Worm (Caenorhabditis elegans) whole organism, L4 larva: ENCODE measurements around the gene ssp-33.

ENCODE experiments used
- D1046.2 ChIP-seq: fragments of 200-800 bp; sonication (Bioruptor generic); IDR thresholded peaks from 2 replicates; pipeline ENCODE4 v1.3.6; 2022; ENCODE audit warnings: missing genetic modification characterization, missing compliant biosample characterization
- F10B5.3 ChIP-seq: sonication (generic microtip); optimal IDR thresholded peaks from 2 replicates; lab custom pipeline; 2016; ENCODE audit warnings: mild to moderate bottlenecking, missing genetic modification characterization, missing compliant biosample characterization
- F37D6.2 ChIP-seq: sonication (generic microtip); optimal IDR thresholded peaks from 2 replicates; lab custom pipeline; 2016; ENCODE audit warnings: mild to moderate bottlenecking, missing genetic modification characterization, missing compliant biosample characterization
- F49E8.2 ChIP-seq: sonication (generic microtip); optimal IDR thresholded peaks from 2 replicates; lab custom pipeline; 2016; ENCODE audit warnings: missing compliant biosample characterization, mild to moderate bottlenecking, missing genetic modification characterization, borderline replicate concordance
- R02D3.7 ChIP-seq: fragments of 150-350 bp; sonication (generic microtip); optimal IDR thresholded peaks from 3 replicates; lab custom pipeline; 2014; ENCODE audit warnings: missing biosample characterization, missing genetic modification characterization
- T20F7.1 ChIP-seq: fragments of 200-800 bp; sonication (Bioruptor generic); optimal IDR thresholded peaks from 2 replicates; lab custom pipeline; 2018; ENCODE audit warnings: mild to moderate bottlenecking, missing genetic modification characterization, missing compliant biosample characterization
- Y105C5A.15 ChIP-seq: fragments of 200-800 bp; sonication (Bioruptor generic); IDR thresholded peaks from 2 replicates; pipeline ENCODE4 v1.3.6; 2022; ENCODE audit warnings: missing genetic modification characterization, missing compliant biosample characterization
- Y48G9A.11 ChIP-seq: fragments of 200-800 bp; sonication (Bioruptor generic); IDR thresholded peaks from 2 replicates; pipeline ENCODE4 v1.3.6; 2022; ENCODE audit warnings: missing genetic modification reagents, missing genetic modification characterization, missing compliant biosample characterization
- Y75B8A.6 ChIP-seq: fragments of 200-800 bp; sonication (Bioruptor generic); IDR thresholded peaks from 2 replicates; pipeline ENCODE4 v1.3.6; 2022; ENCODE audit warnings: missing genetic modification reagents, missing genetic modification characterization, missing compliant biosample characterization
- aly-2 ChIP-seq: sonication (generic microtip); optimal IDR thresholded peaks from 2 replicates; lab custom pipeline; 2018; ENCODE audit warnings: missing biosample characterization, missing genetic modification characterization
- ama-1 ChIP-seq: fragments of 150-350 bp; optimal IDR thresholded peaks from 2 replicates; lab custom pipeline; 2014; ENCODE audit warnings: inconsistent platforms, mixed read lengths
- arid-1 ChIP-seq: fragments of 200-800 bp; sonication (Bioruptor generic); conservative IDR thresholded peaks from 2 replicates; pipeline ENCODE4 v1.3.6; 2022; ENCODE audit warnings: missing genetic modification reagents, missing genetic modification characterization, missing compliant biosample characterization
- ceh-20 ChIP-seq: fragments of 200-800 bp; sonication (Bioruptor generic); IDR thresholded peaks from 2 replicates; pipeline ENCODE4 v1.3.6; 2022; ENCODE audit warnings: missing genetic modification reagents, missing genetic modification characterization, missing compliant biosample characterization
- ces-1 ChIP-seq: fragments of 150-350 bp; sonication (generic microtip); optimal IDR thresholded peaks from 4 replicates; lab custom pipeline; 2014; ENCODE audit warnings: missing biosample characterization, missing genetic modification reagents, missing genetic modification characterization
- daf-12 ChIP-seq: fragments of 150-350 bp; optimal IDR thresholded peaks from 2 replicates; lab custom pipeline; 2014; ENCODE audit warnings: missing biosample characterization, missing genetic modification reagents, missing genetic modification characterization
- dmd-6 ChIP-seq: fragments of 200-800 bp; sonication (Bioruptor generic); IDR thresholded peaks from 2 replicates; pipeline ENCODE4 v1.3.6; 2022; ENCODE audit warnings: missing genetic modification reagents, missing genetic modification characterization, missing compliant biosample characterization
- dmd-8 ChIP-seq: fragments of 200-800 bp; sonication (Bioruptor generic); IDR thresholded peaks from 2 replicates; pipeline ENCODE4 v1.3.6; 2022; ENCODE audit warnings: missing genetic modification characterization, missing compliant biosample characterization
- egl-43 ChIP-seq: fragments of 200-800 bp; sonication (Bioruptor generic); IDR thresholded peaks from 2 replicates; pipeline ENCODE4 v1.3.6; 2022; ENCODE audit warnings: missing genetic modification reagents, missing genetic modification characterization, missing compliant biosample characterization
- hif-1 ChIP-seq, 2 experiments: sonication (generic microtip); optimal IDR thresholded peaks; 2 replicates each; lab custom pipeline; 2016 to 2017; ENCODE audit warnings: missing compliant biosample characterization in 2 of 2, missing genetic modification characterization in 2 of 2, missing genetic modification reagents in 2 of 2, missing genotype in 2 of 2, mild to moderate bottlenecking in 1 of 2
- hlh-11 ChIP-seq: fragments of 200-800 bp; sonication (Bioruptor generic); optimal IDR thresholded peaks from 2 replicates; lab custom pipeline; 2018; ENCODE audit warnings: mild to moderate bottlenecking, missing genetic modification characterization, missing compliant biosample characterization
- hlh-30 ChIP-seq: sonication (generic microtip); optimal IDR thresholded peaks from 2 replicates; lab custom pipeline; 2017; ENCODE audit warnings: antibody characterized with exemption, mild to moderate bottlenecking, missing genetic modification characterization, missing compliant biosample characterization; ENCODE audit not compliant: insufficient read depth
- lim-7 ChIP-seq: fragments of 200-800 bp; sonication (Bioruptor generic); IDR thresholded peaks from 2 replicates; pipeline ENCODE4 v1.3.6; 2022; ENCODE audit warnings: missing genetic modification characterization, missing compliant biosample characterization
- lin-1 ChIP-seq: fragments of 200-800 bp; sonication (Bioruptor generic); IDR thresholded peaks from 2 replicates; pipeline ENCODE4 v1.3.6; 2022; ENCODE audit warnings: missing genetic modification reagents, missing genetic modification characterization, missing compliant biosample characterization
- lin-13 ChIP-seq: fragments of 150-350 bp; optimal IDR thresholded peaks from 2 replicates; lab custom pipeline; 2014; ENCODE audit warnings: missing biosample characterization, missing genetic modification reagents, missing genetic modification characterization
- lin-15B ChIP-seq: fragments of 150-350 bp; sonication (generic microtip); optimal IDR thresholded peaks from 3 replicates; lab custom pipeline; 2014; ENCODE audit warnings: missing biosample characterization, missing genetic modification characterization
- lin-29 ChIP-seq: fragments of 200-800 bp; sonication (Bioruptor generic); IDR thresholded peaks from 2 replicates; pipeline ENCODE4 v1.3.6; 2022; ENCODE audit warnings: missing genetic modification reagents, missing genetic modification characterization, missing compliant biosample characterization
- lin-38 ChIP-seq: fragments of 200-800 bp; sonication (Bioruptor generic); IDR thresholded peaks from 2 replicates; pipeline ENCODE4 v1.3.6; 2022; ENCODE audit warnings: missing genetic modification reagents, missing genetic modification characterization, missing compliant biosample characterization
- lsy-2 ChIP-seq, 2 experiments: fragments of 150-350 bp in 1 of 2; sonication (generic microtip) in 1 of 2; optimal IDR thresholded peaks; 2 replicates each; lab custom pipeline; 2014 to 2017; ENCODE audit warnings: missing biosample characterization in 2 of 2, missing genetic modification characterization in 2 of 2
- madf-5 ChIP-seq, 2 experiments: fragments of 200-800 bp; sonication (Bioruptor generic); IDR thresholded peaks; 2 replicates each; pipeline ENCODE4 v1.3.6; 2022; ENCODE audit warnings: missing compliant biosample characterization in 2 of 2, missing genetic modification characterization in 2 of 2
- madf-9 ChIP-seq: fragments of 200-800 bp; sonication (Bioruptor generic); conservative IDR thresholded peaks from 2 replicates; pipeline ENCODE4 v1.3.6; 2022; ENCODE audit warnings: missing genetic modification reagents, missing genetic modification characterization, missing compliant biosample characterization
- mes-2 ChIP-seq: sonication (generic microtip); optimal IDR thresholded peaks from 2 replicates; lab custom pipeline; 2016; ENCODE audit warnings: missing genotype, mild to moderate bottlenecking, missing genetic modification characterization, missing compliant biosample characterization; ENCODE audit not compliant: poor library complexity, severe bottlenecking
- nhr-11 ChIP-seq: fragments of 150-350 bp; optimal IDR thresholded peaks from 2 replicates; lab custom pipeline; 2014; ENCODE audit warnings: missing biosample characterization, missing genetic modification characterization
- nhr-41 ChIP-seq: fragments of 200-800 bp; sonication (Bioruptor generic); IDR thresholded peaks from 2 replicates; pipeline ENCODE4 v1.3.6; 2022; ENCODE audit warnings: missing genetic modification reagents, missing genetic modification characterization, missing compliant biosample characterization
- nhr-42 ChIP-seq: fragments of 200-800 bp; sonication (Bioruptor generic); IDR thresholded peaks from 2 replicates; pipeline ENCODE4 v1.3.6; 2022; ENCODE audit warnings: missing genetic modification characterization, missing compliant biosample characterization
- pha-4 ChIP-seq, 2 experiments: fragments of 150-350 bp in 1 of 2; fragments of 200-800 bp in 1 of 2; sonication (Bioruptor generic) in 1 of 2; IDR thresholded peaks in 1 of 2; optimal IDR thresholded peaks in 1 of 2; 2 replicates each; pipeline versions ENCODE4 v1.3.6 to Lab custom; 2014 to 2022; ENCODE audit warnings: missing genetic modification characterization in 2 of 2, missing genetic modification reagents in 2 of 2, missing biosample characterization in 1 of 2, missing compliant biosample characterization in 1 of 2
- php-3 ChIP-seq: fragments of 200-800 bp; sonication (Bioruptor generic); IDR thresholded peaks from 2 replicates; pipeline ENCODE4 v1.3.6; 2022; ENCODE audit warnings: missing genetic modification reagents, missing genetic modification characterization, missing compliant biosample characterization
- pqm-1 ChIP-seq: sonication (generic microtip); optimal IDR thresholded peaks from 2 replicates; lab custom pipeline; 2017; ENCODE audit warnings: missing biosample characterization, missing genetic modification characterization
- rbr-2 ChIP-seq: sonication (generic microtip); optimal IDR thresholded peaks from 2 replicates; lab custom pipeline; 2016; ENCODE audit warnings: missing genotype, missing genetic modification characterization, missing compliant biosample characterization
- set-16 ChIP-seq: fragments of 200-800 bp; sonication (Bioruptor generic); IDR thresholded peaks from 2 replicates; pipeline ENCODE4 v1.3.6; 2022; ENCODE audit warnings: missing genetic modification reagents, missing genetic modification characterization, missing compliant biosample characterization
- skn-1 ChIP-seq: fragments of 150-350 bp; optimal IDR thresholded peaks from 2 replicates; lab custom pipeline; 2014; ENCODE audit warnings: missing biosample characterization, missing genetic modification characterization
- snpc-1.2 ChIP-seq: fragments of 200-800 bp; sonication (Bioruptor generic); IDR thresholded peaks from 2 replicates; pipeline ENCODE4 v1.3.6; 2022; ENCODE audit warnings: missing genetic modification reagents, missing genetic modification characterization, missing compliant biosample characterization
- tra-1 ChIP-seq: fragments of 200-800 bp; sonication (Bioruptor generic); IDR thresholded peaks from 2 replicates; pipeline ENCODE4 v1.3.6; 2022; ENCODE audit warnings: missing genetic modification reagents, missing genetic modification characterization, missing compliant biosample characterization
- unc-130 ChIP-seq: sonication (generic microtip); optimal IDR thresholded peaks from 2 replicates; lab custom pipeline; 2016; ENCODE audit warnings: missing genetic modification reagents, missing genetic modification characterization, missing compliant biosample characterization
- unc-62 ChIP-seq, 3 experiments: fragments of 150-350 bp in 1 of 3; sonication (generic microtip); optimal IDR thresholded peaks in 2 of 3; peaks in 1 of 3; 1 replicate in 1 of 3; 2 replicates in 2 of 3; lab custom pipeline; 2014 to 2017; ENCODE audit warnings: missing biosample characterization in 3 of 3, missing genetic modification characterization in 3 of 3, missing genetic modification reagents in 3 of 3, missing genotype in 1 of 3
- vab-7 ChIP-seq: fragments of 200-800 bp; sonication (Bioruptor generic); IDR thresholded peaks from 2 replicates; pipeline ENCODE4 v1.3.6; 2022; ENCODE audit warnings: missing genetic modification reagents, missing genetic modification characterization, missing compliant biosample characterization
- ztf-11 ChIP-seq: fragments of 150-350 bp; optimal IDR thresholded peaks from 2 replicates; lab custom pipeline; 2014; ENCODE audit warnings: missing biosample characterization, missing genetic modification characterization
- ztf-7 ChIP-seq: fragments of 150-350 bp; optimal IDR thresholded peaks from 2 replicates; lab custom pipeline; 2014; ENCODE audit warnings: missing biosample characterization, missing genetic modification characterization

The ssp-33 gene

DNA sequence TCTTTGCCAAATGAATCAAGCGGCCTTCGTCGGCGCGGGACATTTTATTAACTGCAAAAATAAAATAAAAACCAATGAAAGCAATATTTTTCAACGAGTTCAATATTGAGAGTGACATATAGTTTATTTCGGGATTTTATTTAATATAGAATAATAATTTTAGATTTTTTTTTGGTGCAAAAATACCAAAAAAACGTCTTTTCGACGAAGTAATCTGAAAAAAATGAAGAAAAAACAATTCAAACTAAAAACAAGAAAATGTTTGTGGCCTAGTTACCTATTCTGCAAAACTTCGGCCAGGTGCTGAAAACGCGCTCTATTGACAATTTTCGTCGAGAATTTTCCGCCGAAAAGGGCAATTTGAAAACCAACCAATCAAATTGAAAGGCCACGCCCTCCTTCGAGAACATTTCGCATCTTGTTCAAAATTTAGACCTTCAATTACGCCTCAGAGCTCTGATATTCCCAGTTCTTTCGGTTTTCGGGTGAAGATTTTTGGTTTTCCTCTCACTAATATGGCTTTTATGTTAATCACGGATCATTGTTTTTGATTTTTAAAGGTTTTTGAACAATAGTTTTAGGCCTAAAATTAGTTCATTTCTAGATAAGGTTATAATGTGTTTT is 25.6 kb upstream of the ssp-33 start, which contains the start of gene C47E8.4 (continued):
- TF ChIP-seq lim-7 (no peak), hif-1 (tag; optimal IDR thresholded peaks at IDR 0.05; lab: Kevin White, UChicago) (peak; percentile 77 to 95), nhr-42 (GFP tag; lab: Robert Waterston, UW) (peak; percentile 91), R02D3.7 (no peak), ztf-11 (tag; lab: Kevin White, UChicago) (no peak), hlh-11 (tag; lab: Kevin White, UChicago) (peak; percentile 96), F10B5.3 (peak; percentile 92), ztf-7 (tag; lab: Kevin White, UChicago) (peak; percentile 59), F37D6.2 (peak; percentile 96), unc-130 (GFP tag; lab: Kevin White, UChicago) (peak; percentile 97), vab-7 (GFP tag; lab: Robert Waterston, UW) (peak; percentile 69), arid-1 (GFP tag; lab: Robert Waterston, UW) (peak; percentile 87), lin-15B (peak; percentile 93), php-3 (GFP tag; lab: Robert Waterston, UW) (peak; percentile 89), mes-2 (tag; lab: Kevin White, UChicago) (peak; percentile 99), lin-1 (GFP tag; lab: Robert Waterston, UW) (peak; percentile 89), skn-1 (tag; lab: Kevin White, UChicago) (no peak), lin-29 (GFP tag; lab: Robert Waterston, UW) (peak; percentile 90), lin-13 (GFP tag; lab: Kevin White, UChicago) (peak; percentile 97), madf-5 (GFP tag; IDR thresholded peaks at IDR 0.05; lab: Robert Waterston, UW) (peak; percentile 74 to 81; a peak in 2 of 4 replicates), nhr-11 (tag; lab: Kevin White, UChicago) (peak; percentile 99), T20F7.1 (peak; percentile 91), Y75B8A.6 (peak; percentile 80; the same call in 1 of the 2 replicates), nhr-41 (peak; percentile 65; the same call in 1 of the 2 replicates), ces-1 (GFP tag; lab: Kevin White, UChicago) (peak; percentile 58), snpc-1.2 (peak; percentile 68), Y48G9A.11 (GFP tag; lab: Robert Waterston, UW) (peak; percentile 92), madf-9 (GFP tag; lab: Robert Waterston, UW) (peak; percentile 89), egl-43 (GFP tag; lab: Robert Waterston, UW) (peak; percentile 89; the same call in 1 of the 2 replicates), tra-1 (peak; percentile 98), lin-38 (peak; percentile 99), F49E8.2 (tag; lab: Kevin White, UChicago) (peak; percentile 95), ceh-20 (GFP tag; lab: Robert Waterston, UW) (peak; percentile 98), pqm-1 (tag; lab: Kevin White, UChicago) (peak; percentile 26), hlh-30 (peak; percentile 91), aly-2 (no peak)

ce11 chrV:14686231-14687105 is 24.7 kb upstream of the ssp-33 start:
- TF ChIP-seq dmd-8 (GFP tag; lab: Robert Waterston, UW) (no peak), daf-12 (tag; lab: Kevin White, UChicago) (no peak), Y105C5A.15 (GFP tag; lab: Robert Waterston, UW) (no peak), lim-7 (0 out of 2 replicates have a peak, but pooled peaks have one; percentile 70), ama-1 (lab: Kevin White, UChicago) (peak; percentile 84), unc-62 (GFP tag; optimal IDR thresholded peaks at IDR 0.05 in 1 of 2; lab: Kevin White, UChicago) (peak in 1 of 2 experiments; percentile 97), unc-62 (tag; optimal IDR thresholded peaks at IDR 0.05; lab: Kevin White, UChicago) (no peak), lin-38 (no peak), rbr-2 (no peak), ceh-20 (GFP tag; lab: Robert Waterston, UW) (no peak), lsy-2 (tag; optimal IDR thresholded peaks at IDR 0.05; lab: Kevin White, UChicago) (peak in 1 of 2 experiments; percentile 9), set-16 (peak; percentile 21; the same call in 1 of the 2 replicates), pha-4 (GFP tag; IDR thresholded peaks at IDR 0.05; lab: Robert Waterston, UW) (peak; percentile 24; the same call in 1 of the 2 replicates), pha-4 (tag; optimal IDR thresholded peaks at IDR 0.05; lab: Kevin White, UChicago) (no peak), D1046.2 (GFP tag; lab: Robert Waterston, UW) (no peak), dmd-6 (GFP tag; lab: Robert Waterston, UW) (0 out of 2 replicates have a peak, but pooled peaks have one; percentile 6)
